Worm (Caenorhabditis elegans) whole organism, L1 larva: Measurements from ENCODE around the gene Y57G11B.8.
A peak's percentile ranks its signal among the peaks of the same experiment; 100 is the strongest.

Experiments used
- aly-2 ChIP-seq: fragments of 150-350 bp; optimal IDR thresholded peaks from 2 replicates; lab custom pipeline; 2014; ENCODE audit warnings: missing biosample characterization, missing genetic modification characterization
- elt-2 ChIP-seq: sonication (generic microtip); optimal IDR thresholded peaks from 2 replicates; lab custom pipeline; 2016; ENCODE audit warnings: missing genetic modification characterization, mild to moderate bottlenecking, inconsistent platforms, missing compliant biosample characterization, missing genetic modification reagents
- grh-1 ChIP-seq: fragments of 200-800 bp; sonication (Bioruptor generic); IDR thresholded peaks from 2 replicates; pipeline ENCODE4 v1.3.6; 2022; ENCODE audit warnings: missing genetic modification reagents, missing genetic modification characterization, missing compliant biosample characterization

DNA sequence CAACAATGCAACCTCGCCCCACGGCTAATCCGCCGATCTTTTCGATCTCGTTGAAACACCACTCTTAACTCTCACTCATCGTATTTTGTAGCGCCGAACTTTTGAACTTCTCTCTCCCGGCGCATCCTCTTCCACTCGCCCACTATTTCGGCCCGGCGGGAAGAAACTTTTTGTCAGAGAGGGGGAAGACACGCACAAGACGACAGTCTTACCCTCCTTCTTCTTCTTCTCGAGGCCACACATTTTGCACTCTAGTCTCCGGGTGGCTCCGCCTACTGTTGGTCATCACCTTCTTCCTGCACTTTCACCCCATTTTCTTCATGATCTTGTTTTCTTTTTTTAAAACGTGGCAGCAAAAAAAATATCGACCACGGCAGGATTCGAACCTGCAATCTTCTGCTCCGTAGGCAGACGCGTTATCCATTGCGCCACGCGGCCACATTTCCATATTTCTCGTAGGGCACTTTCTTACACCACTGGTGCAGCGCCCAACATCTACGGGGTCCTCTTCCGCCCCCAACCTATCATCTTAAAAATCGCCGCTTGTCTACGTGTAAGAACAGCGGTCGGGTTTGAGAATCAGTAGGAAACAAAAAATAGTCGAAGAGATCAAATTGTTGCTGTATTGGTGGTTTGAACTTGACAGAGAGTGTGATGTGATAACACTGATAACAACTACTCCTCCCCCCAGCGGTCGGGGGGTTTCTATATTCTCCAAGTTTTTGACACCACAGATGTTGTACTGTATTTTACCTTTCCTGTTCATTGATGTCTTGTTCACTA is 32.6 kb upstream of the Y57G11B.8 start:
- TF ChIP-seq elt-2 (no peak), aly-2 (no peak), grh-1 (GFP tag; lab: Robert Waterston, UW) (peak; percentile 47; the same call in 1 of the 2 replicates)
